Fruit fly (Drosophila melanogaster) whole organism: ENCODE results near the gene CG43658.

ENCODE experiments used
- EcR ChIP-seq, 2 experiments: fragments of >200 bp; optimal IDR thresholded peaks; 2 replicates each; lab custom pipeline; 2017; ENCODE audit warnings: missing biosample characterization in 2 of 2, missing genetic modification characterization in 2 of 2, missing genetic modification reagents in 2 of 2
- psq ChIP-seq: fragments of >200 bp; optimal IDR thresholded peaks from 2 replicates; lab custom pipeline; 2017
- usp ChIP-seq: fragments of >200 bp; optimal IDR thresholded peaks from 2 replicates; lab custom pipeline; 2017; ENCODE audit warnings: missing biosample characterization, missing genetic modification characterization, mixed read lengths

dm6 chrX:17578124-17578523 is 17.1 kb upstream of the CG43658 start:
- TF ChIP-seq EcR (GFP tag; optimal IDR thresholded peaks at IDR 0.05; lab: Kevin White, UChicago) (no peak), usp (GFP tag; lab: Kevin White, UChicago) (no peak), psq (lab: Kevin White, UChicago) (no peak)
